Worm (Caenorhabditis elegans) whole organism, L3 larva: ENCODE measurements around the gene erd-2.2.

Experiments
- ZK546.5 ChIP-seq: sonication (generic microtip); optimal IDR thresholded peaks from 2 replicates; lab custom pipeline; 2017; ENCODE audit warnings: missing biosample characterization, missing genetic modification characterization
- aly-2 ChIP-seq: fragments of 150-350 bp; optimal IDR thresholded peaks from 2 replicates; lab custom pipeline; 2014; ENCODE audit warnings: missing biosample characterization, missing genetic modification characterization
- ama-1 ChIP-seq: fragments of 150-350 bp; optimal IDR thresholded peaks from 2 replicates; lab custom pipeline; 2018
- ceh-16 ChIP-seq: sonication (generic microtip); optimal IDR thresholded peaks from 2 replicates; lab custom pipeline; 2017; ENCODE audit warnings: missing biosample characterization, missing genetic modification characterization
- ceh-82 ChIP-seq: fragments of 150-350 bp; optimal IDR thresholded peaks from 2 replicates; lab custom pipeline; 2014; ENCODE audit warnings: missing biosample characterization, missing genetic modification characterization
- ceh-9 ChIP-seq: sonication (generic microtip); optimal IDR thresholded peaks from 2 replicates; lab custom pipeline; 2018; ENCODE audit warnings: missing biosample characterization, missing genetic modification characterization
- daf-12 ChIP-seq: fragments of 150-350 bp; optimal IDR thresholded peaks from 2 replicates; lab custom pipeline; 2014; ENCODE audit warnings: missing biosample characterization, missing genetic modification reagents, missing genetic modification characterization
- egl-27 ChIP-seq: sonication (generic microtip); optimal IDR thresholded peaks from 4 replicates; lab custom pipeline; 2017; ENCODE audit warnings: missing biosample characterization, missing genetic modification reagents, missing genetic modification characterization
- egl-5 ChIP-seq: fragments of 150-350 bp; optimal IDR thresholded peaks from 2 replicates; lab custom pipeline; 2017; ENCODE audit warnings: missing biosample characterization, missing genetic modification reagents, missing genetic modification characterization, inconsistent platforms
- elt-1 ChIP-seq: fragments of 150-350 bp; optimal IDR thresholded peaks from 2 replicates; lab custom pipeline; 2014; ENCODE audit warnings: missing biosample characterization, missing genetic modification characterization
- elt-2 ChIP-seq: sonication (generic microtip); optimal IDR thresholded peaks from 2 replicates; lab custom pipeline; 2016; ENCODE audit warnings: missing genetic modification reagents, mild to moderate bottlenecking, missing genetic modification characterization, missing compliant biosample characterization
- elt-3 ChIP-seq, 3 experiments: fragments of 150-350 bp in 1 of 3; sonication (generic microtip) in 2 of 3; optimal IDR thresholded peaks; 2 replicates in 2 of 3; 4 replicates in 1 of 3; lab custom pipeline; 2014 to 2017; ENCODE audit warnings: missing biosample characterization in 3 of 3, missing genetic modification characterization in 3 of 3
- eor-1 ChIP-seq, 2 experiments: fragments of 150-350 bp; optimal IDR thresholded peaks; 2 replicates each; lab custom pipeline; 2014 to 2018; ENCODE audit warnings: missing biosample characterization in 2 of 2, missing genetic modification characterization in 2 of 2
- fkh-2 ChIP-seq: fragments of 150-350 bp; optimal IDR thresholded peaks from 2 replicates; lab custom pipeline; 2014; ENCODE audit warnings: missing biosample characterization, missing genetic modification reagents, missing genetic modification characterization
- fos-1 ChIP-seq: fragments of 150-350 bp; optimal IDR thresholded peaks from 2 replicates; lab custom pipeline; 2014; ENCODE audit warnings: missing biosample characterization, missing genetic modification characterization
- jun-1 ChIP-seq: fragments of 150-350 bp; optimal IDR thresholded peaks from 2 replicates; lab custom pipeline; 2014; ENCODE audit warnings: missing biosample characterization, missing genetic modification reagents, missing genetic modification characterization
- lin-15B ChIP-seq: fragments of 150-350 bp; optimal IDR thresholded peaks from 2 replicates; lab custom pipeline; 2014; ENCODE audit warnings: missing biosample characterization, missing genetic modification characterization
- lin-39 ChIP-seq: fragments of 150-350 bp; optimal IDR thresholded peaks from 2 replicates; lab custom pipeline; 2018; ENCODE audit warnings: missing biosample characterization, missing genetic modification reagents, missing genetic modification characterization
- lsy-12 ChIP-seq: sonication (generic microtip); optimal IDR thresholded peaks from 2 replicates; lab custom pipeline; 2016; ENCODE audit warnings: mild to moderate bottlenecking, missing genetic modification characterization, missing compliant biosample characterization
- mdl-1 ChIP-seq: fragments of 150-350 bp; optimal IDR thresholded peaks from 2 replicates; lab custom pipeline; 2014; ENCODE audit warnings: missing biosample characterization, missing genetic modification characterization
- mml-1 ChIP-seq: fragments of 150-350 bp; sonication (generic microtip); optimal IDR thresholded peaks from 3 replicates; lab custom pipeline; 2014; ENCODE audit warnings: missing biosample characterization, missing genetic modification characterization
- nfya-1 ChIP-seq: sonication (generic microtip); optimal IDR thresholded peaks from 2 replicates; lab custom pipeline; 2017; ENCODE audit warnings: missing genetic modification characterization, mild to moderate bottlenecking, missing compliant biosample characterization, antibody characterized with exemption, moderate library complexity; ENCODE audit not compliant: insufficient read depth
- nhr-11 ChIP-seq: fragments of 150-350 bp; optimal IDR thresholded peaks from 2 replicates; lab custom pipeline; 2014; ENCODE audit warnings: missing biosample characterization, missing genetic modification characterization
- nhr-23 ChIP-seq: fragments of 150-350 bp; optimal IDR thresholded peaks from 2 replicates; lab custom pipeline; 2014; ENCODE audit warnings: missing biosample characterization, missing genetic modification reagents, missing genetic modification characterization
- nhr-28 ChIP-seq: fragments of 150-350 bp; optimal IDR thresholded peaks from 2 replicates; lab custom pipeline; 2014; ENCODE audit warnings: missing biosample characterization, missing genetic modification characterization
- nhr-43 ChIP-seq: sonication (generic microtip); optimal IDR thresholded peaks from 2 replicates; lab custom pipeline; 2016; ENCODE audit warnings: mild to moderate bottlenecking, missing genetic modification characterization, missing compliant biosample characterization; ENCODE audit not compliant: poor library complexity, severe bottlenecking
- nhr-67 ChIP-seq: fragments of 150-350 bp; optimal IDR thresholded peaks from 2 replicates; lab custom pipeline; 2014; ENCODE audit warnings: missing biosample characterization, missing genetic modification characterization
- nhr-76 ChIP-seq: fragments of 150-350 bp; sonication (generic microtip); optimal IDR thresholded peaks from 5 replicates; lab custom pipeline; 2014; ENCODE audit warnings: missing biosample characterization, missing genetic modification characterization
- nhr-77 ChIP-seq: fragments of 150-350 bp; optimal IDR thresholded peaks from 2 replicates; lab custom pipeline; 2014; ENCODE audit warnings: missing biosample characterization, missing genetic modification characterization
- pha-4 ChIP-seq: fragments of 150-350 bp; optimal IDR thresholded peaks from 2 replicates; lab custom pipeline; 2014; ENCODE audit warnings: missing biosample characterization, missing genetic modification reagents, missing genetic modification characterization
- pqm-1 ChIP-seq: fragments of 150-350 bp; optimal IDR thresholded peaks from 2 replicates; lab custom pipeline; 2017; ENCODE audit warnings: missing biosample characterization, missing genetic modification characterization, inconsistent platforms
- sea-2 ChIP-seq: fragments of 150-350 bp; sonication (generic microtip); optimal IDR thresholded peaks from 4 replicates; lab custom pipeline; 2014; ENCODE audit warnings: missing biosample characterization, missing genetic modification reagents, missing genetic modification characterization
- skn-1 ChIP-seq: fragments of 150-350 bp; optimal IDR thresholded peaks from 2 replicates; lab custom pipeline; 2014; ENCODE audit warnings: missing biosample characterization, missing genetic modification characterization
- tbx-2 ChIP-seq: sonication (generic microtip); optimal IDR thresholded peaks from 2 replicates; lab custom pipeline; 2016; ENCODE audit warnings: mild to moderate bottlenecking, missing genetic modification characterization, missing compliant biosample characterization
- unc-62 ChIP-seq: fragments of 150-350 bp; sonication (generic microtip); optimal IDR thresholded peaks from 4 replicates; lab custom pipeline; 2014; ENCODE audit warnings: missing biosample characterization, missing genetic modification reagents, missing genetic modification characterization
- zag-1 ChIP-seq: fragments of 150-350 bp; optimal IDR thresholded peaks from 2 replicates; lab custom pipeline; 2014; ENCODE audit warnings: missing biosample characterization, missing genetic modification characterization
- ztf-11 ChIP-seq: fragments of 150-350 bp; optimal IDR thresholded peaks from 2 replicates; lab custom pipeline; 2014; ENCODE audit warnings: missing biosample characterization, missing genetic modification characterization
- ztf-4 ChIP-seq: fragments of 150-350 bp; optimal IDR thresholded peaks from 2 replicates; lab custom pipeline; 2014; ENCODE audit warnings: missing biosample characterization, missing genetic modification characterization

erd-2.2 gene

ce11 chrIII:5906749-5907148 lies at the start of gene erd-2.2:
erd-2.2 (plus strand) TSS chrIII:5907049.
- TF ChIP-seq mdl-1, result no peak
- TF ChIP-seq mml-1 (tag; lab: Kevin White, UChicago), result no peak
- TF ChIP-seq ZK546.5, result no peak
- TF ChIP-seq egl-5 (tag; lab: Kevin White, UChicago), result no peak
- no peak for TF ChIP-seq ceh-82 (tag; lab: Kevin White, UChicago)
- no peak for TF ChIP-seq eor-1 (tag; optimal IDR thresholded peaks at IDR 0.05; lab: Kevin White, UChicago)
- no peak for TF ChIP-seq lsy-12 (tag; lab: Kevin White, UChicago)
- no peak for TF ChIP-seq elt-2 (tag; lab: Kevin White, UChicago)
- TF ChIP-seq nhr-76 (tag; lab: Kevin White, UChicago), result no peak
- TF ChIP-seq lin-15B (tag; lab: Kevin White, UChicago), result no peak
- TF ChIP-seq nhr-11, result no peak
- TF ChIP-seq ceh-16 (tag; lab: Kevin White, UChicago), result no peak

- no peak for TF ChIP-seq nhr-77
- no peak for TF ChIP-seq unc-62 (GFP tag; lab: Kevin White, UChicago)
- TF ChIP-seq nhr-76 (tag; lab: Kevin White, UChicago), result no peak
- TF ChIP-seq ceh-16 (tag; lab: Kevin White, UChicago), result no peak
- TF ChIP-seq ama-1 (lab: Kevin White, UChicago), result no peak
- TF ChIP-seq ztf-4 (tag; lab: Kevin White, UChicago), result peak; percentile 10
- TF ChIP-seq aly-2 (tag; lab: Kevin White, UChicago), result no peak
These were observed 47.8 kb upstream of the erd-2.2 start, which contains the start of gene dpf-4 for ce11 chrIII:5859008-5859407. dpf-4 (plus strand) TSS chrIII:5859308.

ce11 chrIII:5863774-5864173 lies 43.1 kb upstream of the erd-2.2 start, which contains the start of gene dnpp-1:
dnpp-1 (minus strand) TSS chrIII:5863803.
- TF ChIP-seq elt-2 (tag; lab: Kevin White, UChicago) (peak; percentile 97), ceh-16 (tag; lab: Kevin White, UChicago) (no peak), pqm-1 (tag; lab: Kevin White, UChicago) (peak; percentile 61)

- no peak for TF ChIP-seq mml-1 (tag; lab: Kevin White, UChicago)
- TF ChIP-seq pha-4, result peak; percentile 5
These were observed 42.6 kb upstream of the erd-2.2 start, which contains the start of gene rabn-5 for ce11 chrIII:5864270-5864669. rabn-5 (plus strand) TSS chrIII:5864553.

- no peak for TF ChIP-seq pha-4
These were observed 38.4 kb upstream of the erd-2.2 start, which contains the start of gene eng-1 for ce11 chrIII:5868401-5868800. eng-1 (minus strand) TSS chrIII:5868501.

ce11 chrIII:5869429-5869828 lies 37.4 kb upstream of the erd-2.2 start, which contains the start of gene F01F1.15:
F01F1.15 (minus strand) TSS chrIII:5869529.
- TF ChIP-seq fkh-2 (no peak), daf-12 (tag; lab: Kevin White, UChicago) (no peak), pha-4 (peak; percentile 13), nhr-23 (no peak), ceh-82 (tag; lab: Kevin White, UChicago) (no peak)

- TF ChIP-seq ceh-82 (tag; lab: Kevin White, UChicago) (no peak), daf-12 (tag; lab: Kevin White, UChicago) (no peak), nhr-77 (no peak), sea-2 (GFP tag; lab: Kevin White, UChicago) (no peak), lsy-12 (tag; lab: Kevin White, UChicago) (peak; percentile 73), jun-1 (tag; lab: Kevin White, UChicago) (peak; percentile 3), egl-5 (tag; lab: Kevin White, UChicago) (no peak), nhr-28 (tag; lab: Kevin White, UChicago) (no peak), pha-4 (peak; percentile 91), elt-1 (no peak), lin-39 (tag; lab: Kevin White, UChicago) (peak; percentile 26), ceh-16 (tag; lab: Kevin White, UChicago) (no peak), skn-1 (tag; lab: Kevin White, UChicago) (no peak), ceh-9 (no peak), zag-1 (tag; lab: Kevin White, UChicago) (no peak), lin-15B (tag; lab: Kevin White, UChicago) (peak; percentile 69), pqm-1 (tag; lab: Kevin White, UChicago) (peak; percentile 28), fos-1 (tag; lab: Kevin White, UChicago) (no peak), tbx-2 (tag; lab: Kevin White, UChicago) (no peak), ztf-11 (tag; lab: Kevin White, UChicago) (no peak), mml-1 (tag; lab: Kevin White, UChicago) (no peak), nhr-23 (peak; percentile 84), mdl-1 (no peak), nhr-67 (tag; lab: Kevin White, UChicago) (no peak), nhr-43 (peak; percentile 85), nhr-76 (tag; lab: Kevin White, UChicago) (no peak), elt-3 (tag; optimal IDR thresholded peaks at IDR 0.05; lab: Kevin White, UChicago) (no peak), unc-62 (GFP tag; lab: Kevin White, UChicago) (no peak), nfya-1 (tag; lab: Kevin White, UChicago) (peak; percentile 80), egl-27 (tag; lab: Kevin White, UChicago) (no peak)
These were observed 35.1 kb upstream of the erd-2.2 start, which contains the start of the genes F01F1.11 and F01F1.3 for ce11 chrIII:5871760-5872159. F01F1.11 (minus strand) TSS chrIII:5871877. F01F1.3 (plus strand) TSS chrIII:5871938.
